Worm (Caenorhabditis elegans) whole organism, L1 larva: ENCODE measurements around the gene K08E4.2.

Experiments
- F16B12.6 ChIP-seq: fragments of 150-350 bp; optimal IDR thresholded peaks from 2 replicates; lab custom pipeline; 2014; ENCODE audit warnings: missing biosample characterization, missing genetic modification characterization
- lin-35 ChIP-seq, 2 experiments: fragments of 150-350 bp; optimal IDR thresholded peaks; 2 replicates each; lab custom pipeline; 2014; ENCODE audit warnings: missing biosample characterization in 2 of 2, missing genetic modification characterization in 2 of 2, missing genetic modification reagents in 2 of 2
- nhr-28 ChIP-seq: fragments of 150-350 bp; optimal IDR thresholded peaks from 2 replicates; lab custom pipeline; 2014; ENCODE audit warnings: missing biosample characterization, missing genetic modification characterization
- skn-1 ChIP-seq: fragments of 150-350 bp; optimal IDR thresholded peaks from 2 replicates; lab custom pipeline; 2014; ENCODE audit warnings: missing biosample characterization, missing genetic modification characterization
- snpc-4 ChIP-seq: fragments of 150-350 bp; optimal IDR thresholded peaks from 2 replicates; lab custom pipeline; 2014; ENCODE audit warnings: missing biosample characterization, missing genetic modification characterization
- unc-62 ChIP-seq: fragments of 150-350 bp; optimal IDR thresholded peaks from 2 replicates; lab custom pipeline; 2014; ENCODE audit warnings: missing biosample characterization, missing genetic modification reagents, missing genetic modification characterization

ce11 chrIV:12015586-12015985 lies 40.9 kb downstream of the K08E4.2 start, which contains the start of gene lips-6:
- TF ChIP-seq skn-1 (tag; lab: Kevin White, UChicago): no peak
- no peak for TF ChIP-seq snpc-4 (tag; lab: Kevin White, UChicago)
- no peak for TF ChIP-seq unc-62 (GFP tag; lab: Kevin White, UChicago)
- no peak for TF ChIP-seq F16B12.6 (tag; lab: Kevin White, UChicago)
- no peak for TF ChIP-seq lin-35 (GFP tag; optimal IDR thresholded peaks at IDR 0.05; lab: Kevin White, UChicago)
- TF ChIP-seq nhr-28 (tag; lab: Kevin White, UChicago): no peak
